Worm (Caenorhabditis elegans): Measurements from ENCODE around the gene C54F6.6.

DNA sequence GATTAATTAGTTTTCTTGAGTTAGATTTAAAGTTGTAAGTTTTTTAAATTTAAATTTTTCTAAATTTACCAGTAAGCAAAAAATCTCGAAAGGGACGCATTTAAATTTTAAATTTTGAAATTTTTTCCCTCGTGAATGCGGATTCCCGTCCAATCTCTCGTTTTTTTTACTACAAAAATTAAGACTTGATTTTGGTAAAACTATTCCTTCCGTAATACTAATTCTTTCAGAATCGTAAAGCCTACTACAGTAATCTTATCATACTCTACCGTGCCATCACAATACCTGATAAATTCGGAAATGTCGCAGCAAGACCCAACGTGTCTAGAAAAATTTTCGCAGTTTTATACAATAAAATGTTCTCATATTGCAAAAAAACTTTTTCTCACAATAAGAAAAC is 21.7 kb downstream of the C54F6.6 start, which contains the start of the genes C54F6.19 and nhx-3:
- TF ChIP-seq elt-3 (tag; optimal IDR thresholded peaks at IDR 0.05) = no peak
- no peak for TF ChIP-seq lin-13 (GFP tag; optimal IDR thresholded peaks at IDR 0.05)
- TF ChIP-seq isw-1 (GFP tag; IDR thresholded peaks at IDR 0.05) = no peak
- no peak for TF ChIP-seq unc-62 (GFP tag; optimal IDR thresholded peaks at IDR 0.05)
- TF ChIP-seq nhr-237 (tag; optimal IDR thresholded peaks at IDR 0.05) = no peak
- no peak for TF ChIP-seq ceh-82 (tag; optimal IDR thresholded peaks at IDR 0.05)
- no peak for TF ChIP-seq F16B12.6 (tag; optimal IDR thresholded peaks at IDR 0.05)
